Fruit fly (Drosophila melanogaster) whole organism, embryonic: ENCODE results near the gene Mrp5.
A peak's percentile ranks its signal among the peaks of the same experiment; 100 is the strongest.

Experiments
- Adf1 ChIP-seq: fragments of 200-800 bp; sonication (Bioruptor generic); IDR thresholded peaks from 2 replicates; pipeline ENCODE4 v1.3.6; 2022; ENCODE audit warnings: missing biosample characterization, missing genetic modification characterization
- Bdp1 ChIP-seq: fragments of 200-800 bp; sonication (Bioruptor generic); optimal IDR thresholded peaks from 3 replicates; lab custom pipeline; 2016; ENCODE audit warnings: missing biosample characterization, missing genetic modification characterization
- BtbVII ChIP-seq: fragments of 200-800 bp; sonication (Bioruptor generic); optimal IDR thresholded peaks from 3 replicates; lab custom pipeline; 2017; ENCODE audit warnings: missing biosample characterization, mild to moderate bottlenecking, missing genetic modification characterization
- CG10209 ChIP-seq: fragments of 200-800 bp; sonication (Bioruptor generic); optimal IDR thresholded peaks from 3 replicates; lab custom pipeline; 2017; ENCODE audit warnings: missing biosample characterization, mild to moderate bottlenecking, missing genetic modification characterization, missing genetic modification reagents
- CG10959 ChIP-seq: fragments of 200-800 bp; sonication (Bioruptor generic); IDR thresholded peaks from 2 replicates; pipeline ENCODE4 v1.3.6; 2022; ENCODE audit warnings: missing biosample characterization, missing genetic modification characterization
- CG11247 ChIP-seq: fragments of 200-800 bp; sonication (Bioruptor generic); IDR thresholded peaks from 2 replicates; pipeline ENCODE4 v1.3.6; 2022; ENCODE audit warnings: missing biosample characterization, missing genetic modification characterization
- CG11695 ChIP-seq: fragments of 200-800 bp; sonication (Bioruptor generic); IDR thresholded peaks from 3 replicates; pipeline ENCODE4 v1.3.6; 2022; ENCODE audit warnings: missing biosample characterization, missing genetic modification characterization
- CG13123 ChIP-seq: fragments of 200-800 bp; sonication (Bioruptor generic); optimal IDR thresholded peaks from 2 replicates; lab custom pipeline; 2016; ENCODE audit warnings: missing biosample characterization, missing genetic modification characterization
- CG16813 ChIP-seq: fragments of 200-800 bp; sonication (Bioruptor generic); IDR thresholded peaks from 3 replicates; pipeline ENCODE4 v1.3.6; 2022; ENCODE audit warnings: missing biosample characterization, missing genetic modification characterization; ENCODE audit not compliant: partially characterized antibody
- CG16863 ChIP-seq: fragments of 200-800 bp; sonication (Bioruptor generic); optimal IDR thresholded peaks from 3 replicates; lab custom pipeline; 2016; ENCODE audit warnings: missing biosample characterization, missing genetic modification characterization
- CG17186 ChIP-seq: fragments of 200-800 bp; sonication (Bioruptor generic); optimal IDR thresholded peaks from 3 replicates; lab custom pipeline; 2017; ENCODE audit warnings: missing biosample characterization, missing genetic modification reagents, missing genetic modification characterization
- CG18262 ChIP-seq: fragments of 200-800 bp; optimal IDR thresholded peaks from 3 replicates; lab custom pipeline; 2019; ENCODE audit warnings: missing biosample characterization, mild to moderate bottlenecking, missing genetic modification characterization, moderate library complexity
- CG30431 ChIP-seq: fragments of 200-800 bp; sonication (Bioruptor generic); optimal IDR thresholded peaks from 2 replicates; lab custom pipeline; 2017; ENCODE audit warnings: missing biosample characterization, missing genetic modification characterization
- CG33213 ChIP-seq: fragments of 200-800 bp; sonication (Bioruptor generic); optimal IDR thresholded peaks from 3 replicates; lab custom pipeline; 2016; ENCODE audit warnings: missing biosample characterization, missing genetic modification characterization
- CG34376 ChIP-seq: fragments of 200-800 bp; sonication (Bioruptor generic); optimal IDR thresholded peaks from 2 replicates; lab custom pipeline; 2018; ENCODE audit warnings: missing biosample characterization, mild to moderate bottlenecking, missing genetic modification characterization
- CG4360 ChIP-seq: fragments of 200-800 bp; sonication (Bioruptor generic); IDR thresholded peaks from 2 replicates; pipeline ENCODE4 v1.3.6; 2022; ENCODE audit warnings: missing biosample characterization, missing genetic modification characterization
- CG5953 ChIP-seq: fragments of 200-800 bp; sonication (Bioruptor generic); IDR thresholded peaks from 2 replicates; pipeline ENCODE4 v1.3.6; 2022; ENCODE audit warnings: missing biosample characterization, missing genetic modification characterization
- CG6175 ChIP-seq: fragments of 200-800 bp; sonication (Bioruptor generic); IDR thresholded peaks from 3 replicates; pipeline ENCODE4 v1.3.6; 2022; ENCODE audit warnings: missing biosample characterization, missing genetic modification characterization
- CG7987 ChIP-seq: fragments of 200-800 bp; sonication (Bioruptor generic); optimal IDR thresholded peaks from 2 replicates; lab custom pipeline; 2018; ENCODE audit warnings: missing biosample characterization, mild to moderate bottlenecking, missing genetic modification characterization, moderate library complexity
- CG8290 ChIP-seq, 3 experiments: fragments of 200-800 bp; sonication (Bioruptor generic); optimal IDR thresholded peaks; 2 replicates each; lab custom pipeline; 2016 to 2019; ENCODE audit warnings: missing biosample characterization in 3 of 3, missing genetic modification characterization in 3 of 3, mild to moderate bottlenecking in 2 of 3, moderate library complexity in 1 of 3
- CG8944 ChIP-seq: fragments of 200-800 bp; sonication (Bioruptor generic); optimal IDR thresholded peaks from 3 replicates; lab custom pipeline; 2016; ENCODE audit warnings: missing biosample characterization, missing genetic modification characterization
- Camta ChIP-seq: fragments of 200-800 bp; sonication (Bioruptor generic); optimal IDR thresholded peaks from 2 replicates; lab custom pipeline; 2016; ENCODE audit warnings: missing biosample characterization, missing genetic modification characterization
- Lim3 ChIP-seq: fragments of 200-800 bp; sonication (Bioruptor generic); IDR thresholded peaks from 2 replicates; pipeline ENCODE4 v1.3.6; 2022; ENCODE audit warnings: missing biosample characterization, missing genetic modification characterization
- Mad ChIP-seq: fragments of 200-800 bp; sonication (Bioruptor generic); optimal IDR thresholded peaks from 2 replicates; lab custom pipeline; 2016; ENCODE audit warnings: missing biosample characterization, missing genetic modification characterization
- Mes4 ChIP-seq: fragments of 200-800 bp; sonication (Bioruptor generic); optimal IDR thresholded peaks from 2 replicates; lab custom pipeline; 2016; ENCODE audit warnings: missing biosample characterization, missing genetic modification characterization
- NC2α ChIP-seq: fragments of 200-800 bp; sonication (Bioruptor generic); optimal IDR thresholded peaks from 2 replicates; lab custom pipeline; 2016; ENCODE audit warnings: missing biosample characterization, missing genetic modification characterization
- Nf-YA ChIP-seq: fragments of 200-800 bp; sonication (Bioruptor generic); IDR thresholded peaks from 2 replicates; pipeline ENCODE4 v1.3.6; 2022; ENCODE audit warnings: missing biosample characterization, missing genetic modification characterization
- Nf-YC ChIP-seq: fragments of 200-800 bp; optimal IDR thresholded peaks from 3 replicates; lab custom pipeline; 2019; ENCODE audit warnings: missing biosample characterization, mild to moderate bottlenecking, missing genetic modification characterization, moderate library complexity
- Oaz ChIP-seq: fragments of 200-800 bp; sonication (Bioruptor generic); IDR thresholded peaks from 2 replicates; pipeline ENCODE4 v1.3.6; 2022; ENCODE audit warnings: missing biosample characterization, missing genetic modification characterization
- Scr ChIP-seq: fragments of 200-800 bp; sonication (Bioruptor generic); IDR thresholded peaks from 2 replicates; pipeline ENCODE4 v1.3.6; 2022; ENCODE audit warnings: missing biosample characterization, missing genetic modification characterization; ENCODE audit not compliant: partially characterized antibody
- Six4 ChIP-seq: fragments of 200-800 bp; sonication (Bioruptor generic); optimal IDR thresholded peaks from 2 replicates; lab custom pipeline; 2016; ENCODE audit warnings: missing biosample characterization, missing genetic modification characterization
- Xbp1 ChIP-seq: fragments of 200-800 bp; sonication (Bioruptor generic); optimal IDR thresholded peaks from 3 replicates; lab custom pipeline; 2016; ENCODE audit warnings: missing biosample characterization, mild to moderate bottlenecking, missing genetic modification characterization
- Xrp1 ChIP-seq: fragments of 200-800 bp; sonication (Bioruptor generic); IDR thresholded peaks from 2 replicates; pipeline ENCODE4 v1.3.6; 2022; ENCODE audit warnings: missing biosample characterization, missing genetic modification characterization
- bbx ChIP-seq: fragments of 200-800 bp; sonication (Bioruptor generic); IDR thresholded peaks from 2 replicates; pipeline ENCODE4 v1.3.6; 2022; ENCODE audit warnings: missing biosample characterization, missing genetic modification characterization; ENCODE audit not compliant: partially characterized antibody
- ci ChIP-seq: fragments of 200-800 bp; sonication (Bioruptor generic); IDR thresholded peaks from 3 replicates; pipeline ENCODE4 v1.3.6; 2022; ENCODE audit warnings: missing biosample characterization, missing genetic modification characterization
- eyg ChIP-seq: fragments of 200-800 bp; sonication (Bioruptor generic); optimal IDR thresholded peaks from 3 replicates; lab custom pipeline; 2016; ENCODE audit warnings: missing biosample characterization, missing genetic modification characterization
- gfzf ChIP-seq: fragments of 200-800 bp; sonication (Bioruptor generic); optimal IDR thresholded peaks from 2 replicates; lab custom pipeline; 2016; ENCODE audit warnings: missing biosample characterization, mild to moderate bottlenecking, missing genetic modification characterization, moderate library complexity
- lilli ChIP-seq: fragments of 200-800 bp; sonication (Bioruptor generic); optimal IDR thresholded peaks from 3 replicates; lab custom pipeline; 2016; ENCODE audit warnings: missing biosample characterization, missing genetic modification characterization
- nau ChIP-seq: fragments of 200-800 bp; sonication (Bioruptor generic); optimal IDR thresholded peaks from 3 replicates; lab custom pipeline; 2017; ENCODE audit warnings: missing biosample characterization, mild to moderate bottlenecking, missing genetic modification characterization, missing genetic modification reagents
- onecut ChIP-seq: fragments of 200-800 bp; sonication (Bioruptor generic); IDR thresholded peaks from 2 replicates; pipeline ENCODE4 v1.3.6; 2022; ENCODE audit warnings: missing biosample characterization, missing genetic modification characterization
- pfk ChIP-seq: fragments of 200-800 bp; sonication (Bioruptor generic); optimal IDR thresholded peaks from 2 replicates; lab custom pipeline; 2018; ENCODE audit warnings: missing biosample characterization, mild to moderate bottlenecking, missing genetic modification characterization, moderate library complexity
- phol ChIP-seq: fragments of 200-800 bp; sonication (Bioruptor generic); optimal IDR thresholded peaks from 3 replicates; lab custom pipeline; 2018; ENCODE audit warnings: missing biosample characterization, mild to moderate bottlenecking, missing genetic modification characterization, moderate library complexity
- pros ChIP-seq: fragments of 200-800 bp; sonication (Bioruptor generic); optimal IDR thresholded peaks from 3 replicates; lab custom pipeline; 2019; ENCODE audit warnings: missing biosample characterization, mild to moderate bottlenecking, missing genetic modification characterization, moderate library complexity
- psq ChIP-seq: fragments of 200-800 bp; sonication (Bioruptor generic); optimal IDR thresholded peaks from 2 replicates; lab custom pipeline; 2017; ENCODE audit warnings: missing biosample characterization, missing genetic modification characterization
- pzg ChIP-seq: fragments of 200-800 bp; sonication (Bioruptor generic); optimal IDR thresholded peaks from 3 replicates; lab custom pipeline; 2018; ENCODE audit warnings: missing biosample characterization, mild to moderate bottlenecking, missing genetic modification characterization, moderate library complexity
- seq ChIP-seq: fragments of 200-800 bp; sonication (Bioruptor generic); IDR thresholded peaks from 2 replicates; pipeline ENCODE4 v1.3.6; 2022; ENCODE audit warnings: missing biosample characterization, missing genetic modification characterization
- sisA ChIP-seq: fragments of 200-800 bp; sonication (Bioruptor generic); IDR thresholded peaks from 2 replicates; pipeline ENCODE4 v1.3.6; 2022; ENCODE audit warnings: missing biosample characterization, missing genetic modification characterization
- unpg ChIP-seq: fragments of 200-800 bp; sonication (Bioruptor generic); optimal IDR thresholded peaks from 3 replicates; lab custom pipeline; 2018; ENCODE audit warnings: missing biosample characterization, mild to moderate bottlenecking, missing genetic modification characterization, moderate library complexity
- zen ChIP-seq: fragments of 200-800 bp; sonication (Bioruptor generic); optimal IDR thresholded peaks from 3 replicates; lab custom pipeline; 2018; ENCODE audit warnings: missing biosample characterization, mild to moderate bottlenecking, missing genetic modification characterization, moderate library complexity
- zf30C ChIP-seq: fragments of 200-800 bp; sonication (Bioruptor generic); optimal IDR thresholded peaks from 3 replicates; lab custom pipeline; 2018; ENCODE audit warnings: missing biosample characterization, mild to moderate bottlenecking, missing genetic modification characterization

Gene Mrp5

dm6 chr3R:19904865-19905373 lies 29.4 kb upstream of the Mrp5 start, which contains the start of the genes Surf6 and RhoGAP92B (continued):
- peak; percentile 34; the same call in 1 of the 3 replicates for TF ChIP-seq CG16813
- TF ChIP-seq CG10959 (GFP tag; lab: Robert Waterston, UW): no peak
- no peak for TF ChIP-seq Lim3 (GFP tag; lab: Robert Waterston, UW)
- peak; percentile 34 for TF ChIP-seq CG8290 (GFP tag; optimal IDR thresholded peaks at IDR 0.05; lab: Kevin White, UChicago)
- peak; percentile 31 to 64 for TF ChIP-seq CG8290 (tag; optimal IDR thresholded peaks at IDR 0.05; lab: Kevin White, UChicago)
- no peak for TF ChIP-seq CG13123 (GFP tag; lab: Kevin White, UChicago)
- TF ChIP-seq CG33213 (GFP tag; lab: Kevin White, UChicago): peak; percentile 76
- 0 out of 3 replicates have a peak, but pooled peaks have one; percentile 25 for TF ChIP-seq CG11695
- TF ChIP-seq pzg: peak; percentile 95
- TF ChIP-seq pfk: peak; percentile 0
- TF ChIP-seq lilli (GFP tag; lab: Kevin White, UChicago): peak; percentile 71
- peak; percentile 36; the same call in 1 of the 2 replicates for TF ChIP-seq sisA (GFP tag; lab: Robert Waterston, UW)
- TF ChIP-seq bbx (GFP tag; lab: Robert Waterston, UW): no peak
- peak; percentile 35 for TF ChIP-seq CG7987 (GFP tag; lab: Kevin White, UChicago)
- peak; percentile 24 for TF ChIP-seq Six4 (GFP tag; lab: Kevin White, UChicago)
- peak; percentile 57 for TF ChIP-seq BtbVII (GFP tag; lab: Kevin White, UChicago)
- peak; percentile 91 for TF ChIP-seq CG17186 (GFP tag; lab: Kevin White, UChicago)
- peak; percentile 70 for TF ChIP-seq Xbp1 (GFP tag; lab: Kevin White, UChicago)
- TF ChIP-seq CG10209: peak; percentile 60
- TF ChIP-seq Adf1 (GFP tag; lab: Robert Waterston, UW): peak; percentile 52
- peak; percentile 63 for TF ChIP-seq Mad (GFP tag; lab: Kevin White, UChicago)
- TF ChIP-seq ci (GFP tag; lab: Robert Waterston, UW): peak; percentile 65; the same call in 1 of the 3 replicates
- TF ChIP-seq Mes4 (GFP tag; lab: Kevin White, UChicago): peak; percentile 68
- TF ChIP-seq CG5953 (GFP tag; lab: Robert Waterston, UW): 0 out of 2 replicates have a peak, but pooled peaks have one; percentile 27
- TF ChIP-seq unpg (GFP tag; lab: Kevin White, UChicago): peak; percentile 55
- peak; percentile 62 for TF ChIP-seq Nf-YC (tag; lab: Kevin White, UChicago)
- TF ChIP-seq Oaz (GFP tag; lab: Robert Waterston, UW): no peak
- TF ChIP-seq seq (GFP tag; lab: Robert Waterston, UW): peak; percentile 47; the same call in 1 of the 2 replicates
- no peak for TF ChIP-seq CG6175
- TF ChIP-seq CG11247 (GFP tag; lab: Robert Waterston, UW): no peak
- TF ChIP-seq Camta (GFP tag; lab: Kevin White, UChicago): peak; percentile 55
- TF ChIP-seq Bdp1 (GFP tag; lab: Kevin White, UChicago): peak; percentile 36
- peak; percentile 69 for TF ChIP-seq NC2α (GFP tag; lab: Kevin White, UChicago)
- TF ChIP-seq gfzf (GFP tag; lab: Kevin White, UChicago): peak; percentile 96
- peak; percentile 82 for TF ChIP-seq CG34376 (GFP tag; lab: Kevin White, UChicago)
- TF ChIP-seq eyg (GFP tag; lab: Kevin White, UChicago): peak; percentile 43
- 0 out of 2 replicates have a peak, but pooled peaks have one; percentile 8 for TF ChIP-seq CG4360 (GFP tag; lab: Robert Waterston, UW)
- TF ChIP-seq pros: no peak
- no peak for TF ChIP-seq CG30431 (GFP tag; lab: Kevin White, UChicago)
- TF ChIP-seq zen (tag; lab: Kevin White, UChicago): peak; percentile 53
- TF ChIP-seq Nf-YA (GFP tag; lab: Robert Waterston, UW): no peak
- TF ChIP-seq CG18262 (tag; lab: Kevin White, UChicago): peak; percentile 53
- TF ChIP-seq nau (GFP tag; lab: Kevin White, UChicago): peak; percentile 77
- TF ChIP-seq Xrp1: peak; percentile 50; the same call in 1 of the 2 replicates
- TF ChIP-seq psq: no peak
- TF ChIP-seq CG8944: peak; percentile 39
- no peak for TF ChIP-seq zf30C (GFP tag; lab: Kevin White, UChicago)
- TF ChIP-seq onecut (GFP tag; lab: Robert Waterston, UW): no peak
- peak; percentile 58; the same call in 1 of the 2 replicates for TF ChIP-seq Scr
- peak; percentile 77 for TF ChIP-seq phol (tag; lab: Kevin White, UChicago)
- peak; percentile 40 for TF ChIP-seq CG16863 (GFP tag; lab: Kevin White, UChicago)
